Worm (Caenorhabditis elegans) whole organism, L4 larva: ENCODE data around the gene pha-1.

Experiments
- F10B5.3 ChIP-seq: sonication (generic microtip); optimal IDR thresholded peaks from 2 replicates; lab custom pipeline; 2016; ENCODE audit warnings: mild to moderate bottlenecking, missing genetic modification characterization, missing compliant biosample characterization
- F37D6.2 ChIP-seq: sonication (generic microtip); optimal IDR thresholded peaks from 2 replicates; lab custom pipeline; 2016; ENCODE audit warnings: mild to moderate bottlenecking, missing genetic modification characterization, missing compliant biosample characterization
- Y48G9A.11 ChIP-seq: fragments of 200-800 bp; sonication (Bioruptor generic); IDR thresholded peaks from 2 replicates; pipeline ENCODE4 v1.3.6; 2022; ENCODE audit warnings: missing genetic modification reagents, missing genetic modification characterization, missing compliant biosample characterization
- Y75B8A.6 ChIP-seq: fragments of 200-800 bp; sonication (Bioruptor generic); IDR thresholded peaks from 2 replicates; pipeline ENCODE4 v1.3.6; 2022; ENCODE audit warnings: missing genetic modification reagents, missing genetic modification characterization, missing compliant biosample characterization
- ZK337.2 ChIP-seq: fragments of 200-800 bp; sonication (Bioruptor generic); IDR thresholded peaks from 2 replicates; pipeline ENCODE4 v1.3.6; 2022; ENCODE audit warnings: missing genetic modification reagents, missing genetic modification characterization, missing compliant biosample characterization
- aha-1 ChIP-seq: fragments of 150-350 bp; peaks from one replicate; lab custom pipeline; 2014; ENCODE audit warnings: missing biosample characterization, missing genetic modification characterization
- ama-1 ChIP-seq: fragments of 150-350 bp; optimal IDR thresholded peaks from 2 replicates; lab custom pipeline; 2014; ENCODE audit warnings: inconsistent platforms, mixed read lengths
- ceh-28 ChIP-seq: fragments of 150-350 bp; optimal IDR thresholded peaks from 2 replicates; lab custom pipeline; 2014; ENCODE audit warnings: missing biosample characterization, missing genetic modification reagents, missing genetic modification characterization
- daf-12 ChIP-seq: fragments of 150-350 bp; optimal IDR thresholded peaks from 2 replicates; lab custom pipeline; 2014; ENCODE audit warnings: missing biosample characterization, missing genetic modification reagents, missing genetic modification characterization
- daf-16 ChIP-seq, 3 experiments: sonication (generic microtip); optimal IDR thresholded peaks; 2 replicates each; lab custom pipeline; 2016 to 2017; ENCODE audit warnings: missing genetic modification characterization in 3 of 3, missing genetic modification reagents in 3 of 3, mild to moderate bottlenecking in 2 of 3, missing compliant biosample characterization in 2 of 3, missing biosample characterization in 1 of 3, moderate library complexity in 1 of 3
- daf-19 ChIP-seq: fragments of 200-800 bp; sonication (Bioruptor generic); conservative IDR thresholded peaks from 2 replicates; pipeline ENCODE4 v1.3.6; 2022; ENCODE audit warnings: missing genetic modification characterization, missing compliant biosample characterization
- dmd-6 ChIP-seq: fragments of 200-800 bp; sonication (Bioruptor generic); IDR thresholded peaks from 2 replicates; pipeline ENCODE4 v1.3.6; 2022; ENCODE audit warnings: missing genetic modification reagents, missing genetic modification characterization, missing compliant biosample characterization
- dmd-8 ChIP-seq: fragments of 200-800 bp; sonication (Bioruptor generic); IDR thresholded peaks from 2 replicates; pipeline ENCODE4 v1.3.6; 2022; ENCODE audit warnings: missing genetic modification characterization, missing compliant biosample characterization
- dpl-1 ChIP-seq: fragments of 150-350 bp; optimal IDR thresholded peaks from 2 replicates; lab custom pipeline; 2014; ENCODE audit warnings: missing biosample characterization, missing genetic modification reagents, missing genetic modification characterization
- dve-1 ChIP-seq: sonication (generic microtip); optimal IDR thresholded peaks from 2 replicates; lab custom pipeline; 2017; ENCODE audit warnings: antibody characterized with exemption, mild to moderate bottlenecking, missing genetic modification characterization, missing compliant biosample characterization; ENCODE audit not compliant: insufficient read depth
- egl-27 ChIP-seq: sonication (generic microtip); optimal IDR thresholded peaks from 3 replicates; lab custom pipeline; 2017; ENCODE audit warnings: missing biosample characterization, missing genetic modification reagents, missing genetic modification characterization
- hif-1 ChIP-seq, 2 experiments: sonication (generic microtip); optimal IDR thresholded peaks; 2 replicates each; lab custom pipeline; 2016 to 2017; ENCODE audit warnings: missing compliant biosample characterization in 2 of 2, missing genetic modification characterization in 2 of 2, missing genetic modification reagents in 2 of 2, missing genotype in 2 of 2, mild to moderate bottlenecking in 1 of 2
- hmg-1.1 ChIP-seq: fragments of 200-800 bp; sonication (Bioruptor generic); IDR thresholded peaks from 2 replicates; pipeline ENCODE4 v1.3.6; 2022; ENCODE audit warnings: missing genetic modification reagents, missing genetic modification characterization, missing compliant biosample characterization
- lim-7 ChIP-seq: fragments of 200-800 bp; sonication (Bioruptor generic); IDR thresholded peaks from 2 replicates; pipeline ENCODE4 v1.3.6; 2022; ENCODE audit warnings: missing genetic modification characterization, missing compliant biosample characterization
- lin-13 ChIP-seq: fragments of 150-350 bp; optimal IDR thresholded peaks from 2 replicates; lab custom pipeline; 2014; ENCODE audit warnings: missing biosample characterization, missing genetic modification reagents, missing genetic modification characterization
- lin-15B ChIP-seq: fragments of 150-350 bp; sonication (generic microtip); optimal IDR thresholded peaks from 3 replicates; lab custom pipeline; 2014; ENCODE audit warnings: missing biosample characterization, missing genetic modification characterization
- lin-38 ChIP-seq: fragments of 200-800 bp; sonication (Bioruptor generic); IDR thresholded peaks from 2 replicates; pipeline ENCODE4 v1.3.6; 2022; ENCODE audit warnings: missing genetic modification reagents, missing genetic modification characterization, missing compliant biosample characterization
- lsy-2 ChIP-seq, 2 experiments: fragments of 150-350 bp in 1 of 2; sonication (generic microtip) in 1 of 2; optimal IDR thresholded peaks; 2 replicates each; lab custom pipeline; 2014 to 2017; ENCODE audit warnings: missing biosample characterization in 2 of 2, missing genetic modification characterization in 2 of 2
- madf-5 ChIP-seq, 2 experiments: fragments of 200-800 bp; sonication (Bioruptor generic); IDR thresholded peaks; 2 replicates each; pipeline ENCODE4 v1.3.6; 2022; ENCODE audit warnings: missing compliant biosample characterization in 2 of 2, missing genetic modification characterization in 2 of 2
- mdt-29 ChIP-seq: fragments of 200-800 bp; sonication (Bioruptor generic); IDR thresholded peaks from 2 replicates; pipeline ENCODE4 v1.3.6; 2022; ENCODE audit warnings: missing genetic modification reagents, missing genetic modification characterization, missing compliant biosample characterization
- mep-1 ChIP-seq: fragments of 150-350 bp; sonication (generic microtip); optimal IDR thresholded peaks from 3 replicates; lab custom pipeline; 2014; ENCODE audit warnings: missing biosample characterization, missing genetic modification characterization
- mxl-3 ChIP-seq: fragments of 200-800 bp; sonication (Bioruptor generic); optimal IDR thresholded peaks from 2 replicates; lab custom pipeline; 2018; ENCODE audit warnings: mild to moderate bottlenecking, missing genetic modification characterization, missing compliant biosample characterization
- nhr-10 ChIP-seq: fragments of 150-350 bp; optimal IDR thresholded peaks from 2 replicates; lab custom pipeline; 2014; ENCODE audit warnings: missing biosample characterization, missing genetic modification characterization
- nhr-102 ChIP-seq: sonication (generic microtip); optimal IDR thresholded peaks from 2 replicates; lab custom pipeline; 2016; ENCODE audit warnings: mild to moderate bottlenecking, missing genetic modification characterization, moderate library complexity, missing compliant biosample characterization
- nhr-111 ChIP-seq: fragments of 200-800 bp; sonication (Bioruptor generic); optimal IDR thresholded peaks from 2 replicates; lab custom pipeline; 2018; ENCODE audit warnings: mild to moderate bottlenecking, missing genetic modification characterization, missing compliant biosample characterization
- nhr-237 ChIP-seq: sonication (generic microtip); optimal IDR thresholded peaks from 2 replicates; lab custom pipeline; 2017; ENCODE audit warnings: missing biosample characterization, missing genetic modification characterization
- nhr-25 ChIP-seq: sonication (generic microtip); optimal IDR thresholded peaks from 2 replicates; lab custom pipeline; 2017; ENCODE audit warnings: missing genetic modification characterization, mild to moderate bottlenecking, missing compliant biosample characterization, antibody characterized with exemption, moderate library complexity, borderline replicate concordance; ENCODE audit not compliant: insufficient read depth
- nhr-41 ChIP-seq: fragments of 200-800 bp; sonication (Bioruptor generic); IDR thresholded peaks from 2 replicates; pipeline ENCODE4 v1.3.6; 2022; ENCODE audit warnings: missing genetic modification reagents, missing genetic modification characterization, missing compliant biosample characterization
- nhr-48 ChIP-seq: sonication (generic microtip); optimal IDR thresholded peaks from 2 replicates; lab custom pipeline; 2016; ENCODE audit warnings: mild to moderate bottlenecking, missing genetic modification characterization, missing compliant biosample characterization
- nhr-76 ChIP-seq: fragments of 150-350 bp; optimal IDR thresholded peaks from 2 replicates; lab custom pipeline; 2014; ENCODE audit warnings: missing biosample characterization, missing genetic modification characterization
- nhr-77 ChIP-seq: fragments of 150-350 bp; optimal IDR thresholded peaks from 2 replicates; lab custom pipeline; 2014; ENCODE audit warnings: missing biosample characterization, missing genetic modification characterization
- rbr-2 ChIP-seq: sonication (generic microtip); optimal IDR thresholded peaks from 2 replicates; lab custom pipeline; 2016; ENCODE audit warnings: missing genotype, missing genetic modification characterization, missing compliant biosample characterization
- saeg-2 ChIP-seq: fragments of 200-800 bp; sonication (Bioruptor generic); IDR thresholded peaks from 2 replicates; pipeline ENCODE4 v1.3.6; 2022; ENCODE audit warnings: missing genetic modification reagents, missing genetic modification characterization, missing compliant biosample characterization
- sdz-12 ChIP-seq: fragments of 200-800 bp; sonication (Bioruptor generic); optimal IDR thresholded peaks from 2 replicates; lab custom pipeline; 2018; ENCODE audit warnings: mild to moderate bottlenecking, missing genetic modification characterization, missing compliant biosample characterization
- skn-1 ChIP-seq: fragments of 150-350 bp; optimal IDR thresholded peaks from 2 replicates; lab custom pipeline; 2014; ENCODE audit warnings: missing biosample characterization, missing genetic modification characterization
- snpc-4 ChIP-seq: fragments of 150-350 bp; optimal IDR thresholded peaks from 2 replicates; lab custom pipeline; 2014; ENCODE audit warnings: missing biosample characterization, missing genetic modification characterization
- spr-1 ChIP-seq: sonication (generic microtip); optimal IDR thresholded peaks from 2 replicates; lab custom pipeline; 2016; ENCODE audit warnings: mild to moderate bottlenecking, missing genetic modification characterization, missing compliant biosample characterization
- tag-97 ChIP-seq: fragments of 200-800 bp; sonication (Bioruptor generic); IDR thresholded peaks from 2 replicates; pipeline ENCODE4 v1.3.6; 2022; ENCODE audit warnings: missing genetic modification characterization, missing compliant biosample characterization
- tra-1 ChIP-seq: fragments of 200-800 bp; sonication (Bioruptor generic); IDR thresholded peaks from 2 replicates; pipeline ENCODE4 v1.3.6; 2022; ENCODE audit warnings: missing genetic modification reagents, missing genetic modification characterization, missing compliant biosample characterization
- unc-39 ChIP-seq: sonication (generic microtip); optimal IDR thresholded peaks from 2 replicates; lab custom pipeline; 2017; ENCODE audit warnings: missing biosample characterization, missing genetic modification characterization
- vab-7 ChIP-seq: fragments of 200-800 bp; sonication (Bioruptor generic); IDR thresholded peaks from 2 replicates; pipeline ENCODE4 v1.3.6; 2022; ENCODE audit warnings: missing genetic modification reagents, missing genetic modification characterization, missing compliant biosample characterization
- zip-2 ChIP-seq: fragments of 150-350 bp; optimal IDR thresholded peaks from 2 replicates; lab custom pipeline; 2014; ENCODE audit warnings: missing biosample characterization, missing genetic modification characterization
- ztf-11 ChIP-seq: fragments of 150-350 bp; optimal IDR thresholded peaks from 2 replicates; lab custom pipeline; 2014; ENCODE audit warnings: missing biosample characterization, missing genetic modification characterization

Gene pha-1

DNA sequence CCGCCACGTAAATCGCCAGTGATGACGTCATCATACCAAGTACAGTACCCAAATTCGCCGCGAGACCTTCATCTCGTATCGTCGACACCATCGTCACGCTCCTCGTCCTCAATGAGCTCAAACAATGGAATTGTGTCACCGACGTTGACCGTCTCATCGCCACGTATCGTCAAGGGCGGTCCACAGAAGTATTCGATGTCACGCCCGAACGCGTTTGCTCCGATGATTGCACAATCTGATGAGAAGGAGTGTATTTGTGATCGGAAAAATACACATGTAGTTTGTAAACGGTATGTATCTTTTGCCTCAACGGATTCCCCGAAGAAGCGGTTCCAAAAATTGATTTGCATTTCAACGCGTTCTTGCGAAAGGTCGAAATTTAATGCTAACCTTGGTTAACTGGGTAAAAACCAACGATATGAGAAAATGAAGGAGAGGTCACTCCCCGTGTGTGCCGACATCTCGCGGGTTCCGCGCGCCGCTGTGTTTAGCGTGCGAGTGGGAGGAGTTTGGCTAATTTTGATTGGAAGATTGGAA is 41.4 kb upstream of the pha-1 start (continued):
- peak; percentile 19 for TF ChIP-seq sdz-12 (GFP tag; lab: Kevin White, UChicago)
- TF ChIP-seq hmg-1.1 (GFP tag; lab: Robert Waterston, UW), result peak; percentile 33; the same call in 1 of the 2 replicates
- TF ChIP-seq Y48G9A.11 (GFP tag; lab: Robert Waterston, UW), result no peak
- peak; percentile 65 for TF ChIP-seq nhr-25 (tag; lab: Kevin White, UChicago)
- TF ChIP-seq nhr-41 (GFP tag; lab: Robert Waterston, UW), result no peak
- peak; percentile 42; the same call in 1 of the 2 replicates for TF ChIP-seq vab-7 (GFP tag; lab: Robert Waterston, UW)
- TF ChIP-seq dmd-8, result 0 out of 2 replicates have a peak, but pooled peaks have one; percentile 55
- no peak for TF ChIP-seq nhr-76 (tag; lab: Kevin White, UChicago)
- no peak for TF ChIP-seq egl-27 (tag; lab: Kevin White, UChicago)
- TF ChIP-seq ama-1 (lab: Kevin White, UChicago), result peak; percentile 99
- TF ChIP-seq dmd-6 (GFP tag; lab: Robert Waterston, UW), result 0 out of 2 replicates have a peak, but pooled peaks have one; percentile 23
- TF ChIP-seq mep-1 (tag; lab: Kevin White, UChicago), result peak; percentile 49
- peak; percentile 24 for TF ChIP-seq spr-1 (tag; lab: Kevin White, UChicago)
- TF ChIP-seq mdt-29 (GFP tag; lab: Robert Waterston, UW), result peak; percentile 37; the same call in 1 of the 2 replicates
- no peak for TF ChIP-seq daf-19 (GFP tag; lab: Robert Waterston, UW)
- no peak for TF ChIP-seq nhr-237 (tag; lab: Kevin White, UChicago)
- TF ChIP-seq saeg-2 (GFP tag; lab: Robert Waterston, UW), result no peak
- peak; percentile 48; the same call in 1 of the 2 replicates for TF ChIP-seq ZK337.2 (GFP tag; lab: Robert Waterston, UW)
- TF ChIP-seq Y75B8A.6 (GFP tag; lab: Robert Waterston, UW), result no peak
- TF ChIP-seq nhr-102, result peak; percentile 56
- TF ChIP-seq nhr-111 (GFP tag; lab: Kevin White, UChicago), result no peak
- no peak for TF ChIP-seq nhr-77 (tag; lab: Kevin White, UChicago)
- peak; percentile 60 for TF ChIP-seq lin-38 (GFP tag; lab: Robert Waterston, UW)

DNA sequence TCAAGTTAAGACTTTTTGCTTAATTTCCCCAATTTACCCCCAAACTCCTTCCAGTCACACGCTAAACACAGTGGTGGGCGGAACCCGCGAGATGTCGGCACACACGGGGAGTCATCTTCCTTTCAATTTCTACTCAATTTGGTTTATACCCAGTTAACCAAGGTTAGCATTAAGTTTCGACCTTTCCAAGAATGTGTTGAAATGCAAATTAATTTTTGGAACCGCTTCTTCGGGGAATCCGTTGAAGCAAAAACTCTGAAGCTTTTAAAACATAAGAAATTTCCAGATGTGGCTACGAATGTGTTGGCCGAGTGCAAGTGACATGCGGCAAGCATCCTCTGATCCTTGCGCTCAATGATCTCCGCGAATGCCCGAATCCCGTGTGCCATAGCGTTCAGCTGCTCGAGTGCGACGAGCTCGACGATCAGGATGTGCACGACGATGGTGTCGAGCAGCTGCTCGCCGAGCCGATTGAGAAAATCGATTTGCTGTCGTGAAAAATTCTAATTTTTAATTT is 40.6 kb upstream of the pha-1 start:
- TF ChIP-seq ceh-28, result no peak
- no peak for TF ChIP-seq zip-2
- peak in 1 of 2 experiments; percentile 24 for TF ChIP-seq lsy-2 (tag; optimal IDR thresholded peaks at IDR 0.05; lab: Kevin White, UChicago)
- no peak for TF ChIP-seq F37D6.2 (tag; lab: Kevin White, UChicago)
- TF ChIP-seq F10B5.3 (tag; lab: Kevin White, UChicago), result peak; percentile 66
- no peak for TF ChIP-seq skn-1 (tag; lab: Kevin White, UChicago)
- TF ChIP-seq unc-39, result no peak
- TF ChIP-seq madf-5 (GFP tag; IDR thresholded peaks at IDR 0.05; lab: Robert Waterston, UW), result 0 out of 4 replicates have a peak, but pooled peaks of 1 of the 2 experiments have one; percentile 2
- no peak for TF ChIP-seq egl-27 (tag; lab: Kevin White, UChicago)
- TF ChIP-seq mxl-3 (GFP tag; lab: Kevin White, UChicago), result peak; percentile 29
- peak; percentile 96 for TF ChIP-seq ama-1 (lab: Kevin White, UChicago)
- no peak for TF ChIP-seq lin-13
- peak; percentile 50; the same call in 1 of the 2 replicates for TF ChIP-seq lim-7
- no peak for TF ChIP-seq hif-1 (tag; optimal IDR thresholded peaks at IDR 0.05; lab: Kevin White, UChicago)
- no peak for TF ChIP-seq nhr-237 (tag; lab: Kevin White, UChicago)
- TF ChIP-seq snpc-4 (tag; lab: Kevin White, UChicago), result peak; percentile 74
- no peak for TF ChIP-seq dpl-1
- TF ChIP-seq rbr-2 (tag; lab: Kevin White, UChicago), result no peak
- TF ChIP-seq dve-1 (tag; lab: Kevin White, UChicago), result peak; percentile 29
- no peak for TF ChIP-seq nhr-10
- no peak for TF ChIP-seq tra-1 (GFP tag; lab: Robert Waterston, UW)
- no peak for TF ChIP-seq tag-97 (GFP tag; lab: Robert Waterston, UW)
- no peak for TF ChIP-seq nhr-25 (tag; lab: Kevin White, UChicago)
- TF ChIP-seq lin-38 (GFP tag; lab: Robert Waterston, UW), result peak; percentile 78
- peak; percentile 4 for TF ChIP-seq nhr-48 (tag; lab: Kevin White, UChicago)
- peak; percentile 5 to 34 for TF ChIP-seq daf-16 (GFP tag; optimal IDR thresholded peaks at IDR 0.05; lab: Kevin White, UChicago)
- peak; percentile 44 for TF ChIP-seq daf-16 (tag; optimal IDR thresholded peaks at IDR 0.05; lab: Kevin White, UChicago)
- no peak for TF ChIP-seq lin-15B (tag; lab: Kevin White, UChicago)
- TF ChIP-seq daf-12, result no peak
- peak; percentile 75 for TF ChIP-seq aha-1 (tag; lab: Kevin White, UChicago)
- TF ChIP-seq ztf-11 (tag; lab: Kevin White, UChicago), result no peak
- no peak for TF ChIP-seq dmd-6 (GFP tag; lab: Robert Waterston, UW)
